Fruit fly (Drosophila melanogaster) whole organism, prepupa: ENCODE data around the gene CG9586.

Experiments
- Blimp-1 ChIP-seq: fragments of 200-800 bp; sonication (Bioruptor generic); optimal IDR thresholded peaks from 3 replicates; lab custom pipeline; 2017; ENCODE audit warnings: missing biosample characterization, missing genetic modification characterization, mild to moderate bottlenecking, moderate library complexity, missing genetic modification reagents
- CG10631 ChIP-seq: fragments of 200-800 bp; sonication (Bioruptor generic); optimal IDR thresholded peaks from 2 replicates; lab custom pipeline; 2016; ENCODE audit warnings: missing biosample characterization, missing genetic modification characterization
- CG10669 ChIP-seq: fragments of 200-800 bp; sonication (Bioruptor generic); optimal IDR thresholded peaks from 3 replicates; lab custom pipeline; 2018; ENCODE audit warnings: missing biosample characterization, mild to moderate bottlenecking, missing genetic modification characterization, moderate library complexity
- CG11294 ChIP-seq: fragments of 200-800 bp; sonication (Bioruptor generic); IDR thresholded peaks from 2 replicates; pipeline ENCODE4 v1.3.6; 2022; ENCODE audit warnings: missing biosample characterization, missing genetic modification characterization
- CG11902 ChIP-seq: fragments of 200-800 bp; sonication (Bioruptor generic); optimal IDR thresholded peaks from 3 replicates; lab custom pipeline; 2016; ENCODE audit warnings: missing biosample characterization, missing genetic modification characterization
- CG15336 ChIP-seq: fragments of 200-800 bp; sonication (Bioruptor generic); IDR thresholded peaks from 2 replicates; pipeline ENCODE4 v1.3.6; 2022; ENCODE audit warnings: missing biosample characterization, missing genetic modification characterization
- CG1621 ChIP-seq: fragments of 200-800 bp; sonication (Bioruptor generic); optimal IDR thresholded peaks from 3 replicates; lab custom pipeline; 2018; ENCODE audit warnings: missing biosample characterization, mild to moderate bottlenecking, missing genetic modification characterization
- CG16779 ChIP-seq: fragments of 200-800 bp; sonication (Bioruptor generic); optimal IDR thresholded peaks from 3 replicates; lab custom pipeline; 2017; ENCODE audit warnings: missing biosample characterization, mild to moderate bottlenecking, missing genetic modification characterization
- CG31627 ChIP-seq: fragments of 200-800 bp; sonication (Bioruptor generic); optimal IDR thresholded peaks from 3 replicates; lab custom pipeline; 2016; ENCODE audit warnings: missing biosample characterization, missing genetic modification characterization
- CG32006 ChIP-seq: fragments of 200-800 bp; sonication (Bioruptor generic); optimal IDR thresholded peaks from 3 replicates; lab custom pipeline; 2017; ENCODE audit warnings: missing biosample characterization, mild to moderate bottlenecking, missing genetic modification characterization
- CG34406 ChIP-seq: fragments of 200-800 bp; sonication (Bioruptor generic); optimal IDR thresholded peaks from 3 replicates; lab custom pipeline; 2016; ENCODE audit warnings: missing biosample characterization, missing genetic modification characterization
- CG3919 ChIP-seq: fragments of 200-800 bp; sonication (Bioruptor generic); optimal IDR thresholded peaks from 3 replicates; lab custom pipeline; 2016; ENCODE audit warnings: missing biosample characterization, missing genetic modification characterization
- CG4318 ChIP-seq: fragments of 200-800 bp; sonication (Bioruptor generic); optimal IDR thresholded peaks from 3 replicates; lab custom pipeline; 2017; ENCODE audit warnings: missing biosample characterization, mild to moderate bottlenecking, missing genetic modification characterization
- CG6163 ChIP-seq: fragments of 200-800 bp; sonication (Bioruptor generic); IDR thresholded peaks from 3 replicates; pipeline ENCODE4 v1.3.6; 2022; ENCODE audit warnings: missing biosample characterization, missing genetic modification characterization
- CG6276 ChIP-seq: fragments of 200-800 bp; sonication (Bioruptor generic); optimal IDR thresholded peaks from 2 replicates; lab custom pipeline; 2017; ENCODE audit warnings: missing biosample characterization, mild to moderate bottlenecking, missing genetic modification characterization
- CG6792 ChIP-seq: fragments of 200-800 bp; sonication (Bioruptor generic); optimal IDR thresholded peaks from 3 replicates; lab custom pipeline; 2016; ENCODE audit warnings: missing biosample characterization, missing genetic modification characterization
- CG6808 ChIP-seq: fragments of 200-800 bp; sonication (Bioruptor generic); optimal IDR thresholded peaks from 3 replicates; lab custom pipeline; 2017; ENCODE audit warnings: missing biosample characterization, missing genetic modification characterization, mild to moderate bottlenecking, moderate library complexity, missing genetic modification reagents
- CG6854 ChIP-seq: fragments of 200-800 bp; sonication (Bioruptor generic); optimal IDR thresholded peaks from 2 replicates; lab custom pipeline; 2017; ENCODE audit warnings: missing biosample characterization, mild to moderate bottlenecking, missing genetic modification characterization
- CG7368 ChIP-seq: fragments of 200-800 bp; sonication (Bioruptor generic); optimal IDR thresholded peaks from 3 replicates; lab custom pipeline; 2016; ENCODE audit warnings: missing biosample characterization, missing genetic modification characterization
- CG8119 ChIP-seq: fragments of 200-800 bp; sonication (Bioruptor generic); IDR thresholded peaks from 3 replicates; pipeline ENCODE4 v1.3.6; 2022; ENCODE audit warnings: missing biosample characterization, missing genetic modification characterization
- CG8319 ChIP-seq: fragments of 200-800 bp; sonication (Bioruptor generic); optimal IDR thresholded peaks from 3 replicates; lab custom pipeline; 2016; ENCODE audit warnings: missing biosample characterization, missing genetic modification characterization
- CG8632 ChIP-seq: fragments of 200-800 bp; sonication (Bioruptor generic); optimal IDR thresholded peaks from 3 replicates; lab custom pipeline; 2016; ENCODE audit warnings: missing biosample characterization, missing genetic modification characterization
- CG9139 ChIP-seq: fragments of 200-800 bp; sonication (Bioruptor generic); optimal IDR thresholded peaks from 3 replicates; lab custom pipeline; 2017; ENCODE audit warnings: missing biosample characterization, mild to moderate bottlenecking, missing genetic modification characterization
- Eip75B ChIP-seq: fragments of 200-800 bp; sonication (Bioruptor generic); optimal IDR thresholded peaks from 3 replicates; lab custom pipeline; 2016; ENCODE audit warnings: missing biosample characterization, missing genetic modification characterization
- Eip93F ChIP-seq: fragments of 200-800 bp; sonication (Bioruptor generic); optimal IDR thresholded peaks from 2 replicates; lab custom pipeline; 2016; ENCODE audit warnings: missing biosample characterization, mild to moderate bottlenecking, missing genetic modification characterization
- Ets21C ChIP-seq: fragments of 200-800 bp; sonication (Bioruptor generic); optimal IDR thresholded peaks from 3 replicates; lab custom pipeline; 2016; ENCODE audit warnings: missing biosample characterization, missing genetic modification characterization
- Ets96B ChIP-seq: fragments of 200-800 bp; optimal IDR thresholded peaks from 2 replicates; lab custom pipeline; 2019; ENCODE audit warnings: missing biosample characterization, mild to moderate bottlenecking, missing genetic modification characterization, moderate library complexity
- Hr38 ChIP-seq: sonication (Bioruptor generic); optimal IDR thresholded peaks from 2 replicates; lab custom pipeline; 2016; ENCODE audit warnings: missing biosample characterization, missing genetic modification characterization
- Hr39 ChIP-seq: fragments of 200-800 bp; sonication (Bioruptor generic); optimal IDR thresholded peaks from 2 replicates; lab custom pipeline; 2016; ENCODE audit warnings: missing biosample characterization, missing genetic modification characterization
- Hr4 ChIP-seq: fragments of 200-800 bp; sonication (Bioruptor generic); optimal IDR thresholded peaks from 3 replicates; lab custom pipeline; 2016; ENCODE audit warnings: missing biosample characterization, missing genetic modification characterization
- Lpt ChIP-seq: fragments of 200-800 bp; sonication (Bioruptor generic); optimal IDR thresholded peaks from 3 replicates; lab custom pipeline; 2016; ENCODE audit warnings: missing biosample characterization, missing genetic modification characterization
- Met ChIP-seq: fragments of 200-800 bp; sonication (Bioruptor generic); optimal IDR thresholded peaks from 3 replicates; lab custom pipeline; 2016; ENCODE audit warnings: missing biosample characterization, missing genetic modification characterization
- Smox ChIP-seq: fragments of 200-800 bp; sonication (Bioruptor generic); optimal IDR thresholded peaks from 3 replicates; lab custom pipeline; 2016; ENCODE audit warnings: missing biosample characterization, missing genetic modification characterization
- Sox102F ChIP-seq: fragments of 200-800 bp; sonication (Bioruptor generic); optimal IDR thresholded peaks from 2 replicates; lab custom pipeline; 2016; ENCODE audit warnings: missing biosample characterization, mild to moderate bottlenecking, missing genetic modification characterization
- Sox15 ChIP-seq: fragments of 200-800 bp; sonication (Bioruptor generic); optimal IDR thresholded peaks from 3 replicates; lab custom pipeline; 2016; ENCODE audit warnings: missing biosample characterization, missing genetic modification characterization
- achi ChIP-seq: fragments of 200-800 bp; sonication (Bioruptor generic); optimal IDR thresholded peaks from 3 replicates; lab custom pipeline; 2016; ENCODE audit warnings: missing biosample characterization, missing genetic modification characterization
- acj6 ChIP-seq: fragments of 200-800 bp; sonication (Bioruptor generic); optimal IDR thresholded peaks from 3 replicates; lab custom pipeline; 2016; ENCODE audit warnings: missing biosample characterization, missing genetic modification characterization
- cyc ChIP-seq: fragments of 200-800 bp; sonication (Bioruptor generic); optimal IDR thresholded peaks from 3 replicates; lab custom pipeline; 2016; ENCODE audit warnings: missing biosample characterization, missing genetic modification characterization
- dac ChIP-seq: fragments of 200-800 bp; sonication (Bioruptor generic); optimal IDR thresholded peaks from 2 replicates; lab custom pipeline; 2017; ENCODE audit warnings: missing biosample characterization, mild to moderate bottlenecking, missing genetic modification characterization
- dsx ChIP-seq: fragments of 200-800 bp; optimal IDR thresholded peaks from 3 replicates; lab custom pipeline; 2019; ENCODE audit warnings: missing biosample characterization, mild to moderate bottlenecking, missing genetic modification characterization, moderate library complexity; ENCODE audit not compliant: poor library complexity, severe bottlenecking
- eg ChIP-seq: fragments of 200-800 bp; sonication (Bioruptor generic); IDR thresholded peaks from 3 replicates; pipeline ENCODE4 v1.3.6; 2022; ENCODE audit warnings: missing biosample characterization, missing genetic modification characterization
- esn ChIP-seq: fragments of 200-800 bp; sonication (Bioruptor generic); optimal IDR thresholded peaks from 2 replicates; lab custom pipeline; 2016; ENCODE audit warnings: missing biosample characterization, mild to moderate bottlenecking, missing genetic modification characterization, moderate library complexity
- fd59A ChIP-seq: fragments of 200-800 bp; sonication (Bioruptor generic); optimal IDR thresholded peaks from 2 replicates; lab custom pipeline; 2017; ENCODE audit warnings: missing biosample characterization, mild to moderate bottlenecking, missing genetic modification characterization, missing genetic modification reagents
- fd85E ChIP-seq: fragments of 200-800 bp; sonication (Bioruptor generic); optimal IDR thresholded peaks from 3 replicates; lab custom pipeline; 2016; ENCODE audit warnings: missing biosample characterization, missing genetic modification characterization
- fkh ChIP-seq: fragments of 200-800 bp; sonication (Bioruptor generic); optimal IDR thresholded peaks from 3 replicates; lab custom pipeline; 2017; ENCODE audit warnings: missing biosample characterization, mild to moderate bottlenecking, missing genetic modification characterization, moderate library complexity
- lz ChIP-seq: fragments of 200-800 bp; sonication (Bioruptor generic); optimal IDR thresholded peaks from 3 replicates; lab custom pipeline; 2016; ENCODE audit warnings: missing biosample characterization, missing genetic modification characterization
- net ChIP-seq: fragments of 200-800 bp; sonication (Bioruptor generic); optimal IDR thresholded peaks from 3 replicates; lab custom pipeline; 2016; ENCODE audit warnings: missing biosample characterization, missing genetic modification characterization
- spab ChIP-seq: fragments of 200-800 bp; sonication (Bioruptor generic); optimal IDR thresholded peaks from 2 replicates; lab custom pipeline; 2017; ENCODE audit warnings: missing biosample characterization, mild to moderate bottlenecking, missing genetic modification characterization, missing genetic modification reagents
- svp ChIP-seq: fragments of 200-800 bp; sonication (Bioruptor generic); peaks from one replicate; lab custom pipeline; 2016; ENCODE audit warnings: missing biosample characterization, missing genetic modification characterization
- topi ChIP-seq: fragments of 200-800 bp; sonication (Bioruptor generic); optimal IDR thresholded peaks from 3 replicates; lab custom pipeline; 2016; ENCODE audit warnings: missing biosample characterization, missing genetic modification characterization
- vri ChIP-seq: fragments of 200-800 bp; sonication (Bioruptor generic); optimal IDR thresholded peaks from 3 replicates; lab custom pipeline; 2016; ENCODE audit warnings: missing biosample characterization, mild to moderate bottlenecking, missing genetic modification characterization

Gene CG9586

DNA sequence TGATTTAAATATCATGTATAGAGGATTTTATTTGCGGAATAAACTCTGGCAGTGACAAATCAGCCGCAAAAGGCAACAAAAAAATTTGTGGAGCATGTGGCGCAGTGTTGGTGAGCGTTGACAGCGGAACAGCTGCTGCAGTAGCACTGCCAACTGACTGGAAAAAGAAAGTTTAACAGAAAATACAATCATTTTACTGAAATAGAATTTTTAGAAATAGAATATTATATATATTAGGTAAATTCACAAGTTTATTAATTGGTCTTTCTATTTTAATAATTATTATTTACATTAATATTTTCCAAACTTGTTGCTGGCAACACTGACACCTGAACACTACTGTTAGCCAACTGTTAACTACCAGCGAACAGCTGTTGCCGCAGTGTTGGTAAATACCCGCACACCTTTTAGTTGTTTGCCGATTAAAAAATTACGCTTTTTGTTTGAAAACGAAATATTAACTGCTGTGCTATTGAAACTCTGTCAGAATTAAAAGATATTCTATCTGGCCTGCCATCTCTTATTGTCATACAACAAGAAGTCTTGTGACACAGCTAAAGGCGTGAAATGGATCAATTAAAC lies at the start of gene CG9586, which contains the start of gene tai:
CG9586 (minus strand) TSS at position 116 of the 582 bp plus-strand sequence.
tai (plus strand) TSS at position 380 of the 582 bp plus-strand sequence.
- TF ChIP-seq Sox102F (peak; percentile 62), CG32006 (peak; percentile 69), topi (GFP tag; lab: Kevin White, UChicago) (peak; percentile 58), vri (peak; percentile 55), Hr38 (no peak), CG6808 (peak; percentile 48), achi (GFP tag; lab: Kevin White, UChicago) (peak; percentile 80), Sox15 (GFP tag; lab: Kevin White, UChicago) (peak; percentile 55), svp (GFP tag; lab: Kevin White, UChicago) (peak; percentile 80), Lpt (GFP tag; lab: Kevin White, UChicago) (peak; percentile 40), CG9139 (peak; percentile 11), CG10669 (GFP tag; lab: Kevin White, UChicago) (peak; percentile 35), Hr39 (peak; percentile 41), CG15336 (peak; percentile 60; the same call in 1 of the 2 replicates), fd59A (GFP tag; lab: Kevin White, UChicago) (no peak), Blimp-1 (no peak), spab (no peak), CG8319 (peak; percentile 65), Eip75B (GFP tag; lab: Kevin White, UChicago) (peak; percentile 56), CG6163 (GFP tag; lab: Robert Waterston, UW) (no peak; the same call in 1 of the 3 replicates), fkh (GFP tag; lab: Kevin White, UChicago) (peak; percentile 92), CG31627 (GFP tag; lab: Kevin White, UChicago) (peak; percentile 47), CG8632 (GFP tag; lab: Kevin White, UChicago) (peak; percentile 73), CG4318 (GFP tag; lab: Kevin White, UChicago) (no peak), CG6854 (GFP tag; lab: Kevin White, UChicago) (no peak), CG8119 (GFP tag; lab: Robert Waterston, UW) (peak; percentile 59; the same call in 1 of the 3 replicates), Ets21C (peak; percentile 35), Eip93F (GFP tag; lab: Kevin White, UChicago) (peak; percentile 81), CG10631 (peak; percentile 86), eg (peak; percentile 83), Met (GFP tag; lab: Kevin White, UChicago) (peak; percentile 66), CG6792 (GFP tag; lab: Kevin White, UChicago) (peak; percentile 73), CG16779 (tag; lab: Kevin White, UChicago) (peak; percentile 14), acj6 (GFP tag; lab: Kevin White, UChicago) (peak; percentile 75), CG6276 (GFP tag; lab: Kevin White, UChicago) (no peak), Ets96B (tag; lab: Kevin White, UChicago) (peak; percentile 70), fd85E (GFP tag; lab: Kevin White, UChicago) (peak; percentile 46), Hr4 (GFP tag; lab: Kevin White, UChicago) (peak; percentile 39), dsx (GFP tag; lab: Kevin White, UChicago) (peak; percentile 56), cyc (GFP tag; lab: Kevin White, UChicago) (peak; percentile 56), CG3919 (GFP tag; lab: Kevin White, UChicago) (peak; percentile 80), CG34406 (GFP tag; lab: Kevin White, UChicago) (peak; percentile 74), dac (GFP tag; lab: Kevin White, UChicago) (no peak), net (GFP tag; lab: Kevin White, UChicago) (peak; percentile 73), Smox (GFP tag; lab: Kevin White, UChicago) (peak; percentile 62), CG7368 (peak; percentile 27), CG11902 (GFP tag; lab: Kevin White, UChicago) (peak; percentile 44), lz (GFP tag; lab: Kevin White, UChicago) (peak; percentile 26), CG11294 (GFP tag; lab: Robert Waterston, UW) (peak; percentile 55; the same call in 1 of the 2 replicates), CG1621 (peak; percentile 30), esn (peak; percentile 71)
